Fruit fly (Drosophila melanogaster) whole organism, wandering third instar larva: ENCODE data around the gene CG17944.

Source experiments
- Dfd ChIP-seq: fragments of >200 bp; optimal IDR thresholded peaks from 2 replicates; lab custom pipeline; 2017; ENCODE audit warnings: missing biosample characterization, missing genetic modification characterization
- dmrt93B ChIP-seq: fragments of 200-800 bp; sonication (Bioruptor generic); optimal IDR thresholded peaks from 2 replicates; lab custom pipeline; 2018; ENCODE audit warnings: missing biosample characterization, mild to moderate bottlenecking, missing genetic modification characterization
- ey ChIP-seq: fragments of 200-800 bp; sonication (Bioruptor generic); optimal IDR thresholded peaks from 2 replicates; lab custom pipeline; 2016; ENCODE audit warnings: missing biosample characterization, missing genetic modification characterization

DNA sequence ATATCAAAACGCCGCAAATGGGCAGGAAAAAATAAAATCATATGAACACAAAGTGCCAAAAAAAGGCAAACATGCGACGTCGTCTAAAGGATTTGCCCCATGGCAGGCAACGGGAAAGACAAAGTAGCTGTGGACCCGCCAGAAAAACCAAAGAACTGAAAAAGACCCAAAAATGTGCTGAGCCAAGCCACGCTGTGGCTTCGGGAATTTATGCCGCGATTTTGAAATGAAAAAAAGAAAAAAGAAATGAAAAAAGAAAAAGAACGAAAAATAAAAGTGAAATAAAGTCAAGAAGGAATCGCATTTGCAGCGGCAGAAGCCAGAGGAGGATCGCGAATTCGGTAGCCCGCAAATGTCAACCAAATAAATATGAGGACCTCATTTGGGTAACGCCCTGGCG lies 39.4 kb downstream of the CG17944 start:
- TF ChIP-seq ey (GFP tag; lab: Kevin White, UChicago) (no peak), dmrt93B (GFP tag; lab: Kevin White, UChicago) (no peak), Dfd (GFP tag; lab: Kevin White, UChicago) (no peak)
